Fruit fly (Drosophila melanogaster): ENCODE data around the gene CG2975.

Gene CG2975

DNA sequence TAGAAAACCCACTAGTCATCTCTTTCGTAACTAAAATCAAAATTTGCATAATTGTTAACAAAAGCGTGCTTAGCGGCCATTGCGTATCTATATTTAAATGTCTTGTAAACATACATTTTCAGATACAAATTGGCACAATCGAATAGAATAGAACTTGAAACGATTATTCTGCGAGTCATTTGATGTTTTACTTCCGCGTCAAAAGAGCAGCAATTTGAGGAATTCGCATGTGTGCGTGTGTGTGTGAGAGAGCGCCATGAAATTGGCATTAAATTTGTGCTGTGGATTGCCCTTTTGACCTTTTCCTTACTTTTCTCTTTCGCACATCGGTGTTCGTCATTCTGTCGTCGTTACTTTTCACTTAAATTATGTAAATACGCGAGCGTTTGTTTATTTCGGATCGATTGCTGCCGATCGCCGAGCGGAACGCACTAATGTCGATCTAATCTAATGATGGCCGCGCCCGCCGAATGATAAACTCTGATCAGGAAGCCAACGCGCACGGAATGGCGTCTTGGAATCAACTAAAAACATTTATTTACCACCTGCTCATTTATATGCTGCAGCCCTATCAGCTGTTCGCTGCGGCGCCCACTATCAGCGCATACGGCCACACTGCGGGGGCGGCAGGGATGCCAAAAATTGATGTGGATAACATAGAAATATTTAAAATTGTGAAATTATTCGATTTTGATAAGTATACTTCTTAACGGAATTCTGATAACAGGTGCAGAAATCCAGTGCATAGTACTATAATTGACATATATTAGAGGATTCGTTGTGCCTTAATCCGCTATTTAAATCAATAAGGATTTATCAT is 45.0 kb downstream of the CG2975 start (continued):
- TF ChIP-seq lmd (GFP tag; IDR thresholded peaks at IDR 0.05) (peak; percentile 36; the same call in 1 of the 2 replicates), CG14667 (GFP tag; IDR thresholded peaks at IDR 0.05) (no peak), chm (GFP tag; IDR thresholded peaks at IDR 0.05) (peak; percentile 83), CG4617 (GFP tag; optimal IDR thresholded peaks at IDR 0.05; ENCODE audit: borderline replicate concordance) (no peak), zf30C (GFP tag; optimal IDR thresholded peaks at IDR 0.05) (no peak), Stat92E (GFP tag; optimal IDR thresholded peaks at IDR 0.05) (peak in 1 of 3 experiments; percentile 19), CG8765 (GFP tag; IDR thresholded peaks at IDR 0.05) (no peak), caup (GFP tag; optimal IDR thresholded peaks at IDR 0.05; ENCODE audit: severe bottlenecking) (peak; percentile 68), CG7556 (GFP tag; optimal IDR thresholded peaks at IDR 0.05) (peak; percentile 53), ind (GFP tag; optimal IDR thresholded peaks at IDR 0.05) (no peak), zfh2 (GFP tag; optimal IDR thresholded peaks at IDR 0.05) (peak; percentile 11), yki (optimal IDR thresholded peaks at IDR 0.05) (no peak), CG2875 (GFP tag; optimal IDR thresholded peaks at IDR 0.05) (no peak), CG15269 (tag; optimal IDR thresholded peaks at IDR 0.05) (peak; percentile 57), Nf-YC (tag; optimal IDR thresholded peaks at IDR 0.05) (peak; percentile 33), Dek (tag; optimal IDR thresholded peaks at IDR 0.05) (peak; percentile 33), CG15073 (GFP tag; optimal IDR thresholded peaks at IDR 0.05) (no peak), CG13296 (GFP tag; optimal IDR thresholded peaks at IDR 0.05) (peak; percentile 57), CG17568 (GFP tag; optimal IDR thresholded peaks at IDR 0.05) (no peak), CG4282 (GFP tag; optimal IDR thresholded peaks at IDR 0.05) (no peak), Atf6 (GFP tag; IDR thresholded peaks at IDR 0.05) (peak; percentile 31), emc (GFP tag; optimal IDR thresholded peaks at IDR 0.05) (peak; percentile 19), vvl (GFP tag; IDR thresholded peaks at IDR 0.05) (peak; percentile 68), HmgD (GFP tag; optimal IDR thresholded peaks at IDR 0.05) (no peak), H15 (GFP tag; IDR thresholded peaks at IDR 0.05) (no peak), Optix (GFP tag; IDR thresholded peaks at IDR 0.05) (0 out of 3 replicates have a peak, but pooled peaks have one; percentile 36), CG3995 (GFP tag; optimal IDR thresholded peaks at IDR 0.05) (peak; percentile 86), peb (GFP tag; IDR thresholded peaks at IDR 0.05) (no peak), cas (GFP tag; IDR thresholded peaks at IDR 0.05) (0 out of 2 replicates have a peak, but pooled peaks have one; percentile 15), CG5245 (GFP tag; optimal IDR thresholded peaks at IDR 0.05) (no peak), danr (GFP tag; IDR thresholded peaks at IDR 0.05) (no peak), pzg (GFP tag; optimal IDR thresholded peaks at IDR 0.05) (peak; percentile 92), Bteb2 (GFP tag; optimal IDR thresholded peaks at IDR 0.05) (no peak), MBD-R2 (GFP tag; IDR thresholded peaks at IDR 0.05) (peak; percentile 74), salm (tag; optimal IDR thresholded peaks at IDR 0.05) (no peak), CG11504 (tag; optimal IDR thresholded peaks at IDR 0.05) (peak; percentile 41), Oli (tag; optimal IDR thresholded peaks at IDR 0.05) (no peak), sob (GFP tag; IDR thresholded peaks at IDR 0.05) (peak; percentile 63), CG17361 (GFP tag; IDR thresholded peaks at IDR 0.05) (peak; percentile 72; the same call in 1 of the 3 replicates), Xrp1 (GFP tag; IDR thresholded peaks at IDR 0.05) (peak; percentile 41; the same call in 1 of the 2 replicates), CG4854 (GFP tag; optimal IDR thresholded peaks at IDR 0.05) (no peak), tna (GFP tag; IDR thresholded peaks at IDR 0.05; ENCODE audit: partially characterized antibody) (peak; percentile 57; the same call in 1 of the 2 replicates), YL-1 (GFP tag; optimal IDR thresholded peaks at IDR 0.05) (peak; percentile 5), C15 (GFP tag; IDR thresholded peaks at IDR 0.05) (no peak), Mes4 (GFP tag; optimal IDR thresholded peaks at IDR 0.05) (peak; percentile 45), CG12391 (tag; optimal IDR thresholded peaks at IDR 0.05) (no peak), tll (GFP tag; optimal IDR thresholded peaks at IDR 0.05) (peak in 1 of 2 experiments; percentile 87), CG7786 (GFP tag; optimal IDR thresholded peaks at IDR 0.05) (no peak), pho (GFP tag; optimal IDR thresholded peaks at IDR 0.05) (peak; percentile 36)

All from whole organism, embryonic.